Worm (Caenorhabditis elegans): ENCODE data around the gene thoc-2.
A peak's percentile ranks its signal among the peaks of the same experiment; 100 is the strongest.

Gene thoc-2

ce11 chrIII:6350424-6350823 is 17.4 kb upstream of the thoc-2 start:
- TF ChIP-seq ceh-100 (GFP tag; IDR thresholded peaks at IDR 0.05), result no peak

- no peak for TF ChIP-seq lsl-1 (GFP tag; optimal IDR thresholded peaks at IDR 0.05)
- TF ChIP-seq nfyb-1 (GFP tag; IDR thresholded peaks at IDR 0.05), result no peak
- TF ChIP-seq zfh-2 (GFP tag; conservative IDR thresholded peaks at IDR 0.05), result 0 out of 2 replicates have a peak, but pooled peaks have one; percentile 19
Measured at ce11 chrIII:6351438-6351837, 16.4 kb upstream of the thoc-2 start.

ce11 chrIII:6352459-6352858 is 15.4 kb upstream of the thoc-2 start:
- no peak for TF ChIP-seq lin-40 (tag; optimal IDR thresholded peaks at IDR 0.05)
- TF ChIP-seq nhr-27 (tag; optimal IDR thresholded peaks at IDR 0.05), result no peak
- TF ChIP-seq atf-7 (tag; optimal IDR thresholded peaks at IDR 0.05), result peak; percentile 6
- peak; percentile 29 for TF ChIP-seq chd-7 (tag; optimal IDR thresholded peaks at IDR 0.05)
- no peak for TF ChIP-seq Y53G8AR.9 (GFP tag; conservative IDR thresholded peaks at IDR 0.05)

- no peak for TF ChIP-seq Y95B8A.8 (GFP tag; IDR thresholded peaks at IDR 0.05)
Measured at ce11 chrIII:6353084-6353483, 14.8 kb upstream of the thoc-2 start, which contains the start of gene akap-1. akap-1 (plus strand) TSS chrIII:6353384.

- TF ChIP-seq ceh-79 (tag; optimal IDR thresholded peaks at IDR 0.05), result no peak
- no peak for TF ChIP-seq aptf-2 (GFP tag; conservative IDR thresholded peaks at IDR 0.05)
- no peak for TF ChIP-seq F49E8.2 (tag; optimal IDR thresholded peaks at IDR 0.05; ENCODE audit: insufficient read depth)
- no peak for TF ChIP-seq K12H6.12 (tag; optimal IDR thresholded peaks at IDR 0.05)
- no peak for TF ChIP-seq bed-1 (GFP tag; IDR thresholded peaks at IDR 0.05)
- no peak for TF ChIP-seq athp-1 (tag; optimal IDR thresholded peaks at IDR 0.05)
- TF ChIP-seq F23B12.7 (tag; optimal IDR thresholded peaks at IDR 0.05; ENCODE audit: insufficient read depth), result no peak
- no peak for TF ChIP-seq egl-18 (GFP tag; IDR thresholded peaks at IDR 0.05)
- no peak for TF ChIP-seq tbp1 (GFP tag; optimal IDR thresholded peaks at IDR 0.05)
- no peak for TF ChIP-seq ceh-58 (GFP tag; IDR thresholded peaks at IDR 0.05)
- no peak for TF ChIP-seq zfh-2 (GFP tag; conservative IDR thresholded peaks at IDR 0.05)
- no peak for TF ChIP-seq sdz-38 (tag; optimal IDR thresholded peaks at IDR 0.05)
Measured at ce11 chrIII:6355359-6355758, 12.5 kb upstream of the thoc-2 start.

ce11 chrIII:6356007-6356406 is 11.8 kb upstream of the thoc-2 start:
- TF ChIP-seq cebp-1 (GFP tag; IDR thresholded peaks at IDR 0.05) (0 out of 2 replicates have a peak, but pooled peaks have one; percentile 19), cebp-1 (tag; optimal IDR thresholded peaks at IDR 0.05) (no peak), let-526 (GFP tag; IDR thresholded peaks at IDR 0.05) (no peak)

ce11 chrIII:6356764-6357163 is 11.1 kb upstream of the thoc-2 start:
- TF ChIP-seq dpff-1 (tag; optimal IDR thresholded peaks at IDR 0.05), result no peak
- TF ChIP-seq hmg-20 (GFP tag; IDR thresholded peaks at IDR 0.05), result no peak
- no peak for TF ChIP-seq nhr-27 (tag; optimal IDR thresholded peaks at IDR 0.05)
- TF ChIP-seq ZK185.1 (tag; optimal IDR thresholded peaks at IDR 0.05; ENCODE audit: poor library complexity, severe bottlenecking), result no peak

- TF ChIP-seq mcd-1 (GFP tag; IDR thresholded peaks at IDR 0.05) (no peak), lag-1 (GFP tag; IDR thresholded peaks at IDR 0.05) (no peak), Y53F4B.3 (GFP tag; IDR thresholded peaks at IDR 0.05) (no peak), F37B4.10 (GFP tag; IDR thresholded peaks at IDR 0.05) (no peak), xnd-1 (tag; optimal IDR thresholded peaks at IDR 0.05) (no peak), F39B2.1 (GFP tag; IDR thresholded peaks at IDR 0.05) (no peak), ztf-26 (tag; optimal IDR thresholded peaks at IDR 0.05) (no peak), nhr-80 (tag; optimal IDR thresholded peaks at IDR 0.05) (no peak), nhr-179 (tag; optimal IDR thresholded peaks at IDR 0.05) (no peak)
Measured at ce11 chrIII:6358704-6359103, 9.1 kb upstream of the thoc-2 start.

Data from whole organism, young adult.